Worm (Caenorhabditis elegans) whole organism, young adult: ENCODE measurements around the gene Y105C5B.3.

Experiments
- B0035.1 ChIP-seq: sonication (generic microtip); optimal IDR thresholded peaks from 2 replicates; lab custom pipeline; 2016; ENCODE audit warnings: missing genetic modification characterization, mild to moderate bottlenecking, missing compliant biosample characterization, missing genotype, missing genetic modification reagents
- C06A6.2 ChIP-seq: fragments of 200-800 bp; sonication (Bioruptor generic); conservative IDR thresholded peaks from 2 replicates; pipeline ENCODE4 v1.3.6; 2022; ENCODE audit warnings: missing genetic modification characterization, missing compliant biosample characterization
- F37B4.10 ChIP-seq: fragments of 200-800 bp; sonication (Bioruptor generic); IDR thresholded peaks from 2 replicates; pipeline ENCODE4 v1.3.6; 2022; ENCODE audit warnings: missing genetic modification characterization, missing compliant biosample characterization
- K12H6.12 ChIP-seq: fragments of 200-800 bp; sonication (Bioruptor generic); optimal IDR thresholded peaks from 2 replicates; lab custom pipeline; 2018; ENCODE audit warnings: mild to moderate bottlenecking, missing genetic modification characterization, missing compliant biosample characterization
- T07F8.4 ChIP-seq: sonication (generic microtip); optimal IDR thresholded peaks from 2 replicates; lab custom pipeline; 2016; ENCODE audit warnings: mild to moderate bottlenecking, missing genetic modification characterization, moderate library complexity, missing compliant biosample characterization
- Y67H2A.10 ChIP-seq: fragments of 200-800 bp; sonication (Bioruptor generic); conservative IDR thresholded peaks from 2 replicates; pipeline ENCODE4 v1.3.6; 2022; ENCODE audit warnings: missing genetic modification reagents, missing genetic modification characterization, missing compliant biosample characterization
- akir-1 ChIP-seq: fragments of 200-800 bp; sonication (Bioruptor generic); optimal IDR thresholded peaks from 2 replicates; lab custom pipeline; 2018; ENCODE audit warnings: mild to moderate bottlenecking, missing genetic modification characterization, moderate library complexity, missing compliant biosample characterization
- aptf-2 ChIP-seq: fragments of 200-800 bp; sonication (Bioruptor generic); conservative IDR thresholded peaks from 2 replicates; pipeline ENCODE4 v1.3.6; 2022; ENCODE audit warnings: missing genetic modification reagents, missing genetic modification characterization, missing compliant biosample characterization
- attf-5 ChIP-seq: fragments of 200-800 bp; sonication (Bioruptor generic); optimal IDR thresholded peaks from 2 replicates; lab custom pipeline; 2018; ENCODE audit warnings: mild to moderate bottlenecking, missing genetic modification characterization, missing compliant biosample characterization
- ccch-3 ChIP-seq: fragments of 200-800 bp; sonication (Bioruptor generic); optimal IDR thresholded peaks from 2 replicates; lab custom pipeline; 2018; ENCODE audit warnings: mild to moderate bottlenecking, missing genetic modification characterization, missing compliant biosample characterization
- cebp-1 ChIP-seq, 2 experiments: fragments of 200-800 bp in 1 of 2; sonication (Bioruptor generic) in 1 of 2; sonication (generic microtip) in 1 of 2; IDR thresholded peaks in 1 of 2; optimal IDR thresholded peaks in 1 of 2; 2 replicates each; pipeline versions ENCODE4 v1.3.6 to Lab custom; 2017 to 2022; ENCODE audit warnings: missing compliant biosample characterization in 2 of 2, missing genetic modification characterization in 2 of 2, mild to moderate bottlenecking in 1 of 2, missing genetic modification reagents in 1 of 2, moderate library complexity in 1 of 2
- cebp-2 ChIP-seq: fragments of 200-800 bp; sonication (Bioruptor generic); IDR thresholded peaks from 2 replicates; pipeline ENCODE4 v1.3.6; 2022; ENCODE audit warnings: missing genetic modification characterization, missing compliant biosample characterization
- ceh-40 ChIP-seq: fragments of 200-800 bp; sonication (Bioruptor generic); IDR thresholded peaks from 2 replicates; pipeline ENCODE4 v1.3.6; 2022; ENCODE audit warnings: missing genetic modification characterization, missing compliant biosample characterization
- ceh-58 ChIP-seq: fragments of 200-800 bp; sonication (Bioruptor generic); IDR thresholded peaks from 2 replicates; pipeline ENCODE4 v1.3.6; 2022; ENCODE audit warnings: missing genetic modification characterization, missing compliant biosample characterization
- dpff-1 ChIP-seq: sonication (generic microtip); optimal IDR thresholded peaks from 2 replicates; lab custom pipeline; 2017; ENCODE audit warnings: mild to moderate bottlenecking, missing genetic modification characterization, missing compliant biosample characterization
- efl-1 ChIP-seq: fragments of 150-350 bp; optimal IDR thresholded peaks from 2 replicates; lab custom pipeline; 2014; ENCODE audit warnings: missing biosample characterization, missing genetic modification reagents, missing genetic modification characterization
- egl-18 ChIP-seq: fragments of 200-800 bp; sonication (Bioruptor generic); IDR thresholded peaks from 2 replicates; pipeline ENCODE4 v1.3.6; 2022; ENCODE audit warnings: missing genetic modification reagents, missing genetic modification characterization, missing compliant biosample characterization
- hmg-1.2 ChIP-seq: fragments of 200-800 bp; sonication (Bioruptor generic); IDR thresholded peaks from 2 replicates; pipeline ENCODE4 v1.3.6; 2022; ENCODE audit warnings: missing genetic modification reagents, missing genetic modification characterization, missing compliant biosample characterization
- hsf-1 ChIP-seq: fragments of 200-800 bp; sonication (Bioruptor generic); IDR thresholded peaks from 2 replicates; pipeline ENCODE4 v1.3.6; 2022; ENCODE audit warnings: missing genetic modification reagents, missing genetic modification characterization, missing compliant biosample characterization
- let-526 ChIP-seq: fragments of 200-800 bp; sonication (Bioruptor generic); IDR thresholded peaks from 2 replicates; pipeline ENCODE4 v1.3.6; 2022; ENCODE audit warnings: missing genetic modification reagents, missing genetic modification characterization, missing compliant biosample characterization
- lin-26 ChIP-seq: fragments of 200-800 bp; sonication (Bioruptor generic); IDR thresholded peaks from 2 replicates; pipeline ENCODE4 v1.3.6; 2022; ENCODE audit warnings: missing genetic modification reagents, missing genetic modification characterization, missing compliant biosample characterization
- lin-35 ChIP-seq, 3 experiments: fragments of 150-350 bp in 2 of 3; sonication (generic microtip) in 1 of 3; optimal IDR thresholded peaks; 2 replicates each; lab custom pipeline; 2014 to 2018; ENCODE audit warnings: missing biosample characterization in 3 of 3, missing genetic modification characterization in 3 of 3, missing genetic modification reagents in 3 of 3
- lsl-1 ChIP-seq: fragments of 200-800 bp; sonication (Bioruptor generic); optimal IDR thresholded peaks from 2 replicates; lab custom pipeline; 2018; ENCODE audit warnings: mild to moderate bottlenecking, missing genetic modification characterization, moderate library complexity, missing compliant biosample characterization
- lsy-27 ChIP-seq: sonication (generic microtip); optimal IDR thresholded peaks from 2 replicates; lab custom pipeline; 2017; ENCODE audit warnings: missing genetic modification characterization, mild to moderate bottlenecking, missing compliant biosample characterization, antibody characterized with exemption, missing genotype, borderline replicate concordance; ENCODE audit not compliant: insufficient read depth
- mel-28 ChIP-seq: sonication (generic microtip); optimal IDR thresholded peaks from 2 replicates; lab custom pipeline; 2016; ENCODE audit warnings: borderline replicate concordance, mild to moderate bottlenecking, missing genetic modification characterization, missing compliant biosample characterization
- nfya-2 ChIP-seq: fragments of 200-800 bp; sonication (Bioruptor generic); IDR thresholded peaks from 2 replicates; pipeline ENCODE4 v1.3.6; 2022; ENCODE audit warnings: missing genetic modification reagents, missing genetic modification characterization, missing compliant biosample characterization
- nfyb-1 ChIP-seq: fragments of 200-800 bp; sonication (Bioruptor generic); IDR thresholded peaks from 2 replicates; pipeline ENCODE4 v1.3.6; 2022; ENCODE audit warnings: missing genetic modification reagents, missing genetic modification characterization, missing compliant biosample characterization
- nhr-80 ChIP-seq: sonication (generic microtip); optimal IDR thresholded peaks from 2 replicates; lab custom pipeline; 2016; ENCODE audit warnings: missing genetic modification characterization, missing compliant biosample characterization
- nhr-90 ChIP-seq: sonication (generic microtip); optimal IDR thresholded peaks from 2 replicates; lab custom pipeline; 2016; ENCODE audit warnings: missing genotype, mild to moderate bottlenecking, missing genetic modification characterization, missing compliant biosample characterization
- rcor-1 ChIP-seq: fragments of 200-800 bp; sonication (Bioruptor generic); IDR thresholded peaks from 2 replicates; pipeline ENCODE4 v1.3.6; 2022; ENCODE audit warnings: missing genetic modification reagents, missing genetic modification characterization, missing compliant biosample characterization
- rpc-1 ChIP-seq, 2 experiments: fragments of 150-350 bp in 1 of 2; sonication (generic microtip) in 1 of 2; optimal IDR thresholded peaks; 2 replicates each; lab custom pipeline; 2014 to 2018; ENCODE audit warnings: missing biosample characterization in 1 of 2, missing genetic modification characterization in 1 of 2, missing genetic modification reagents in 1 of 2, missing genotype in 1 of 2
- snpc-1.3 ChIP-seq: sonication (generic microtip); optimal IDR thresholded peaks from 2 replicates; lab custom pipeline; 2017; ENCODE audit warnings: missing genetic modification characterization, mild to moderate bottlenecking, missing compliant biosample characterization, antibody characterized with exemption, moderate library complexity, missing genotype, missing genetic modification reagents; ENCODE audit not compliant: insufficient read depth
- snpc-3.4 ChIP-seq: sonication (generic microtip); optimal IDR thresholded peaks from 2 replicates; lab custom pipeline; 2017; ENCODE audit warnings: missing genetic modification characterization, mild to moderate bottlenecking, missing compliant biosample characterization, antibody characterized with exemption, moderate library complexity, missing genotype, missing genetic modification reagents
- snpc-4 ChIP-seq, 5 experiments: fragments of 150-350 bp in 1 of 5; sonication (generic microtip) in 4 of 5; optimal IDR thresholded peaks; 2 replicates each; lab custom pipeline; 2014 to 2018; ENCODE audit warnings: missing genetic modification characterization in 5 of 5, missing biosample characterization in 3 of 5, antibody characterized with exemption in 2 of 5, mild to moderate bottlenecking in 2 of 5, missing compliant biosample characterization in 2 of 5, missing genotype in 2 of 5, moderate library complexity in 2 of 5, missing genetic modification reagents in 1 of 5
- tbp1 ChIP-seq: fragments of 200-800 bp; sonication (Bioruptor generic); optimal IDR thresholded peaks from 2 replicates; lab custom pipeline; 2018; ENCODE audit warnings: mild to moderate bottlenecking, missing genetic modification characterization, missing compliant biosample characterization
- unc-62 ChIP-seq: fragments of 150-350 bp; optimal IDR thresholded peaks from 2 replicates; lab custom pipeline; 2014; ENCODE audit warnings: missing biosample characterization, missing genetic modification reagents, missing genetic modification characterization
- zim-3 ChIP-seq: sonication (generic microtip); optimal IDR thresholded peaks from 2 replicates; lab custom pipeline; 2017; ENCODE audit warnings: mild to moderate bottlenecking, missing genetic modification characterization, moderate library complexity, missing compliant biosample characterization
- ztf-22 ChIP-seq: fragments of 200-800 bp; sonication (Bioruptor generic); optimal IDR thresholded peaks from 2 replicates; lab custom pipeline; 2018; ENCODE audit warnings: mild to moderate bottlenecking, missing genetic modification characterization, moderate library complexity, missing compliant biosample characterization
- ztf-28 ChIP-seq: fragments of 200-800 bp; sonication (Bioruptor generic); IDR thresholded peaks from 2 replicates; pipeline ENCODE4 v1.3.6; 2022; ENCODE audit warnings: missing genetic modification reagents, missing genetic modification characterization, missing compliant biosample characterization
- ztf-3 ChIP-seq: fragments of 200-800 bp; sonication (Bioruptor generic); optimal IDR thresholded peaks from 2 replicates; lab custom pipeline; 2018; ENCODE audit warnings: mild to moderate bottlenecking, missing genetic modification characterization, missing compliant biosample characterization
- ztf-6 ChIP-seq: fragments of 200-800 bp; sonication (Bioruptor generic); IDR thresholded peaks from 2 replicates; pipeline ENCODE4 v1.3.6; 2022; ENCODE audit warnings: missing genetic modification reagents, missing genetic modification characterization, missing compliant biosample characterization

The Y105C5B.3 gene

ce11 chrIV:15849656-15850055 lies 34.4 kb upstream of the Y105C5B.3 start, which contains the start of gene Y105C5A.24 (continued):
- no peak for TF ChIP-seq ztf-22
- peak; percentile 9 for TF ChIP-seq attf-5 (GFP tag; lab: Kevin White, UChicago)
- no peak for TF ChIP-seq lsy-27 (tag; lab: Kevin White, UChicago)
- no peak for TF ChIP-seq ztf-28 (GFP tag; lab: Robert Waterston, UW)
- no peak for TF ChIP-seq snpc-3.4 (tag; lab: Kevin White, UChicago)
- TF ChIP-seq snpc-1.3, result no peak
- no peak for TF ChIP-seq F37B4.10 (GFP tag; lab: Robert Waterston, UW)
- TF ChIP-seq ztf-3, result no peak
- peak; percentile 11 for TF ChIP-seq tbp1 (GFP tag; lab: Kevin White, UChicago)
- no peak for TF ChIP-seq efl-1 (GFP tag; lab: Kevin White, UChicago)
- no peak for TF ChIP-seq egl-18 (GFP tag; lab: Robert Waterston, UW)
- TF ChIP-seq snpc-4 (GFP tag; optimal IDR thresholded peaks at IDR 0.05; lab: Kevin White, UChicago), result no peak
- TF ChIP-seq snpc-4 (tag; optimal IDR thresholded peaks at IDR 0.05; lab: Kevin White, UChicago), result peak in 2 of 4 experiments; percentile 3 to 52
- no peak for TF ChIP-seq rpc-1 (optimal IDR thresholded peaks at IDR 0.05; lab: Kevin White, UChicago)
- TF ChIP-seq rpc-1 (tag; optimal IDR thresholded peaks at IDR 0.05; lab: Kevin White, UChicago), result no peak
- TF ChIP-seq dpff-1 (tag; lab: Kevin White, UChicago), result no peak
- no peak for TF ChIP-seq ztf-6
- TF ChIP-seq let-526 (GFP tag; lab: Robert Waterston, UW), result no peak
- no peak for TF ChIP-seq C06A6.2
- TF ChIP-seq ccch-3, result no peak
- TF ChIP-seq zim-3 (tag; lab: Kevin White, UChicago), result no peak
- TF ChIP-seq akir-1 (GFP tag; lab: Kevin White, UChicago), result no peak
- TF ChIP-seq nhr-80 (tag; lab: Kevin White, UChicago), result peak; percentile 85
- TF ChIP-seq nfya-2, result no peak

- TF ChIP-seq ztf-28 (GFP tag; lab: Robert Waterston, UW), result no peak
- no peak for TF ChIP-seq ceh-40 (GFP tag; lab: Robert Waterston, UW)
- TF ChIP-seq T07F8.4 (tag; lab: Kevin White, UChicago), result no peak
- TF ChIP-seq Y67H2A.10, result no peak
- no peak for TF ChIP-seq nhr-90 (tag; lab: Kevin White, UChicago)
- TF ChIP-seq egl-18 (GFP tag; lab: Robert Waterston, UW), result no peak
- no peak for TF ChIP-seq lin-35 (GFP tag; optimal IDR thresholded peaks at IDR 0.05; lab: Kevin White, UChicago)
- TF ChIP-seq ceh-58 (GFP tag; lab: Robert Waterston, UW), result no peak
- TF ChIP-seq nfyb-1, result peak; percentile 31; the same call in 1 of the 2 replicates
Observed at ce11 chrIV:15850647-15851046, 33.4 kb upstream of the Y105C5B.3 start.

- no peak for TF ChIP-seq snpc-1.3
- no peak for TF ChIP-seq zim-3 (tag; lab: Kevin White, UChicago)
- peak; percentile 81 for TF ChIP-seq hmg-1.2
- TF ChIP-seq ceh-58 (GFP tag; lab: Robert Waterston, UW), result no peak
- TF ChIP-seq cebp-2 (GFP tag; lab: Robert Waterston, UW), result no peak
- peak; percentile 55; the same call in 1 of the 2 replicates for TF ChIP-seq lin-26 (GFP tag; lab: Robert Waterston, UW)
- no peak for TF ChIP-seq cebp-1 (GFP tag; IDR thresholded peaks at IDR 0.05; lab: Robert Waterston, UW)
- peak; percentile 12 for TF ChIP-seq cebp-1 (tag; optimal IDR thresholded peaks at IDR 0.05; lab: Kevin White, UChicago)
- TF ChIP-seq mel-28 (tag; lab: Kevin White, UChicago), result no peak
- no peak for TF ChIP-seq lsl-1 (GFP tag; lab: Kevin White, UChicago)
- TF ChIP-seq snpc-4 (GFP tag; optimal IDR thresholded peaks at IDR 0.05; lab: Kevin White, UChicago), result peak; percentile 47
- peak; percentile 67 to 96 (median 86) for TF ChIP-seq snpc-4 (tag; optimal IDR thresholded peaks at IDR 0.05; lab: Kevin White, UChicago)
- 0 out of 2 replicates have a peak, but pooled peaks have one; percentile 6 for TF ChIP-seq aptf-2
- no peak for TF ChIP-seq B0035.1 (tag; lab: Kevin White, UChicago)
- TF ChIP-seq unc-62 (GFP tag; lab: Kevin White, UChicago), result no peak
- no peak for TF ChIP-seq K12H6.12 (tag; lab: Kevin White, UChicago)
- peak; percentile 41; the same call in 1 of the 2 replicates for TF ChIP-seq hsf-1 (GFP tag; lab: Robert Waterston, UW)
- TF ChIP-seq rcor-1 (GFP tag; lab: Robert Waterston, UW), result 0 out of 2 replicates have a peak, but pooled peaks have one; percentile 22
Observed at ce11 chrIV:15852875-15853793, 30.9 kb upstream of the Y105C5B.3 start.
